Worm (Caenorhabditis elegans) whole organism, mixed stage, embryonic: ENCODE results near the gene ndx-2.

Experiments used
- lin-13 ChIP-seq: fragments of 150-350 bp; optimal IDR thresholded peaks from 2 replicates; lab custom pipeline; 2014; ENCODE audit warnings: missing biosample characterization, missing genetic modification characterization
- lsy-2 ChIP-seq: fragments of 150-350 bp; optimal IDR thresholded peaks from 2 replicates; lab custom pipeline; 2014; ENCODE audit warnings: missing biosample characterization, missing genetic modification characterization
- nhr-28 ChIP-seq: fragments of 150-350 bp; optimal IDR thresholded peaks from 2 replicates; lab custom pipeline; 2014; ENCODE audit warnings: missing biosample characterization, missing genetic modification characterization
- nhr-76 ChIP-seq: sonication (generic microtip); optimal IDR thresholded peaks from 2 replicates; lab custom pipeline; 2017; ENCODE audit warnings: missing biosample characterization, missing genetic modification characterization
- snpc-4 ChIP-seq: fragments of 150-350 bp; optimal IDR thresholded peaks from 2 replicates; lab custom pipeline; 2014; ENCODE audit warnings: missing biosample characterization, missing genetic modification characterization
- ztf-11 ChIP-seq: fragments of 150-350 bp; optimal IDR thresholded peaks from 2 replicates; lab custom pipeline; 2014; ENCODE audit warnings: missing biosample characterization, missing genetic modification characterization

ce11 chrV:2652557-2653133 lies 12.2 kb downstream of the ndx-2 start, which contains the start of the genes W02H5.8 and angl-1:
- no peak for TF ChIP-seq nhr-28 (tag; lab: Kevin White, UChicago)
- no peak for TF ChIP-seq snpc-4 (tag; lab: Kevin White, UChicago)
- no peak for TF ChIP-seq lsy-2 (tag; lab: Kevin White, UChicago)
- TF ChIP-seq ztf-11 (tag; lab: Kevin White, UChicago): no peak
- TF ChIP-seq lin-13 (tag; lab: Kevin White, UChicago): no peak
- TF ChIP-seq nhr-76 (tag; lab: Kevin White, UChicago): no peak
